Worm (Caenorhabditis elegans): ENCODE measurements around the gene gpb-1.

ce11 chrII:11705787-11706186 is 42.6 kb downstream of the gpb-1 start, which contains the start of gene VF13D12L.3:
- TF ChIP-seq him-1 (tag; optimal IDR thresholded peaks at IDR 0.05) (no peak), dao-5 (tag; optimal IDR thresholded peaks at IDR 0.05) (no peak)
